Worm (Caenorhabditis elegans) whole organism, L4/young adult: ENCODE results near the gene adbp-1.

Experiments used
- W03F9.2 ChIP-seq: fragments of 150-350 bp; optimal IDR thresholded peaks from 2 replicates; lab custom pipeline; 2014; ENCODE audit warnings: missing biosample characterization, missing genetic modification characterization
- dao-5 ChIP-seq: sonication (generic microtip); optimal IDR thresholded peaks from 2 replicates; lab custom pipeline; 2016; ENCODE audit warnings: missing genotype, missing genetic modification characterization, moderate library complexity, missing compliant biosample characterization

ce11 chrII:11431584-11431983 is 12.4 kb upstream of the adbp-1 start, which contains the start of gene C05D12.4:
- TF ChIP-seq W03F9.2: no peak
- no peak for TF ChIP-seq dao-5 (tag; lab: Kevin White, UChicago)
